Worm (Caenorhabditis elegans) whole organism, L1 larva: ENCODE measurements around the gene sqv-8.

Source experiments
- C04F5.9 ChIP-seq: sonication (generic microtip); optimal IDR thresholded peaks from 2 replicates; lab custom pipeline; 2016; ENCODE audit warnings: missing genetic modification characterization, missing compliant biosample characterization
- C16A3.4 ChIP-seq: fragments of 150-350 bp; optimal IDR thresholded peaks from 2 replicates; lab custom pipeline; 2014; ENCODE audit warnings: missing biosample characterization, missing genetic modification characterization
- F16B12.6 ChIP-seq: fragments of 150-350 bp; optimal IDR thresholded peaks from 2 replicates; lab custom pipeline; 2014; ENCODE audit warnings: missing biosample characterization, missing genetic modification characterization
- blmp-1 ChIP-seq: fragments of 150-350 bp; optimal IDR thresholded peaks from 2 replicates; lab custom pipeline; 2014; ENCODE audit warnings: missing biosample characterization, missing genetic modification characterization
- dpl-1 ChIP-seq, 3 experiments: fragments of 150-350 bp in 2 of 3; sonication (generic microtip) in 1 of 3; optimal IDR thresholded peaks; 2 replicates each; lab custom pipeline; 2014 to 2017; ENCODE audit warnings: missing biosample characterization in 3 of 3, missing genetic modification characterization in 3 of 3, missing genetic modification reagents in 3 of 3
- dsc-1 ChIP-seq: sonication (generic microtip); optimal IDR thresholded peaks from 2 replicates; lab custom pipeline; 2016; ENCODE audit warnings: mild to moderate bottlenecking, missing genetic modification characterization, missing compliant biosample characterization
- efl-1 ChIP-seq, 4 experiments: fragments of 150-350 bp; optimal IDR thresholded peaks in 3 of 4; peaks in 1 of 4; 1 replicate in 1 of 4; 2 replicates in 3 of 4; lab custom pipeline; 2014; ENCODE audit warnings: missing biosample characterization in 2 of 4, missing genetic modification characterization in 2 of 4, missing genetic modification reagents in 2 of 4
- elt-2 ChIP-seq: sonication (generic microtip); optimal IDR thresholded peaks from 2 replicates; lab custom pipeline; 2016; ENCODE audit warnings: missing genetic modification characterization, mild to moderate bottlenecking, inconsistent platforms, missing compliant biosample characterization, missing genetic modification reagents
- elt-3 ChIP-seq, 6 experiments: fragments of 150-350 bp in 1 of 6; sonication (generic microtip); optimal IDR thresholded peaks; 2 replicates each; lab custom pipeline; 2017 to 2018; ENCODE audit warnings: missing biosample characterization in 6 of 6, missing genetic modification characterization in 6 of 6, inconsistent platforms in 1 of 6
- fkh-4 ChIP-seq: sonication (generic microtip); optimal IDR thresholded peaks from 2 replicates; lab custom pipeline; 2016; ENCODE audit warnings: missing compliant biosample characterization, missing genetic modification characterization, borderline replicate concordance
- fkh-8 ChIP-seq: sonication (generic microtip); optimal IDR thresholded peaks from 2 replicates; lab custom pipeline; 2016; ENCODE audit warnings: mild to moderate bottlenecking, missing genetic modification characterization, missing compliant biosample characterization
- grh-1 ChIP-seq: fragments of 200-800 bp; sonication (Bioruptor generic); IDR thresholded peaks from 2 replicates; pipeline ENCODE4 v1.3.6; 2022; ENCODE audit warnings: missing genetic modification reagents, missing genetic modification characterization, missing compliant biosample characterization
- irx-1 ChIP-seq: sonication (generic microtip); optimal IDR thresholded peaks from 2 replicates; lab custom pipeline; 2016; ENCODE audit warnings: missing genetic modification characterization, missing compliant biosample characterization
- jun-1 ChIP-seq: fragments of 150-350 bp; optimal IDR thresholded peaks from 2 replicates; lab custom pipeline; 2014; ENCODE audit warnings: missing biosample characterization, missing genetic modification reagents, missing genetic modification characterization
- lin-14 ChIP-seq: fragments of 200-800 bp; sonication (Bioruptor generic); optimal IDR thresholded peaks from 2 replicates; lab custom pipeline; 2018; ENCODE audit warnings: mild to moderate bottlenecking, missing genetic modification characterization, moderate library complexity, missing compliant biosample characterization
- lin-35 ChIP-seq, 2 experiments: fragments of 150-350 bp; optimal IDR thresholded peaks; 2 replicates each; lab custom pipeline; 2014; ENCODE audit warnings: missing biosample characterization in 2 of 2, missing genetic modification characterization in 2 of 2, missing genetic modification reagents in 2 of 2
- lin-39 ChIP-seq: fragments of 150-350 bp; optimal IDR thresholded peaks from 2 replicates; lab custom pipeline; 2014; ENCODE audit warnings: missing biosample characterization, missing genetic modification reagents, missing genetic modification characterization
- lsy-2 ChIP-seq, 2 experiments: fragments of 150-350 bp; optimal IDR thresholded peaks; 2 replicates each; lab custom pipeline; 2014; ENCODE audit warnings: missing biosample characterization in 2 of 2, missing genetic modification characterization in 2 of 2
- mab-9 ChIP-seq: fragments of 200-800 bp; sonication (Bioruptor generic); IDR thresholded peaks from 2 replicates; pipeline ENCODE4 v1.3.6; 2022; ENCODE audit warnings: missing genetic modification reagents, missing genetic modification characterization, missing compliant biosample characterization
- mdl-1 ChIP-seq, 2 experiments: fragments of 150-350 bp; optimal IDR thresholded peaks; 2 replicates each; lab custom pipeline; 2014 to 2017; ENCODE audit warnings: missing biosample characterization in 2 of 2, missing genetic modification characterization in 2 of 2, inconsistent platforms in 1 of 2
- mep-1 ChIP-seq: fragments of 150-350 bp; optimal IDR thresholded peaks from 2 replicates; lab custom pipeline; 2014; ENCODE audit warnings: missing biosample characterization, missing genetic modification characterization
- nhr-19 ChIP-seq: fragments of 200-800 bp; sonication (Bioruptor generic); conservative IDR thresholded peaks from 2 replicates; pipeline ENCODE4 v1.3.6; 2022; ENCODE audit warnings: missing genetic modification characterization, missing compliant biosample characterization
- nhr-20 ChIP-seq: sonication (generic microtip); optimal IDR thresholded peaks from 2 replicates; lab custom pipeline; 2016; ENCODE audit warnings: mild to moderate bottlenecking, missing genetic modification characterization, missing compliant biosample characterization
- nhr-28 ChIP-seq: fragments of 150-350 bp; optimal IDR thresholded peaks from 2 replicates; lab custom pipeline; 2014; ENCODE audit warnings: missing biosample characterization, missing genetic modification characterization
- nhr-47 ChIP-seq: sonication (generic microtip); optimal IDR thresholded peaks from 2 replicates; lab custom pipeline; 2016; ENCODE audit warnings: mild to moderate bottlenecking, missing genetic modification characterization, moderate library complexity, missing compliant biosample characterization
- nhr-71 ChIP-seq: sonication (generic microtip); optimal IDR thresholded peaks from 2 replicates; lab custom pipeline; 2016; ENCODE audit warnings: mild to moderate bottlenecking, missing genetic modification characterization, moderate library complexity, missing compliant biosample characterization
- nhr-77 ChIP-seq: fragments of 150-350 bp; optimal IDR thresholded peaks from 2 replicates; lab custom pipeline; 2014; ENCODE audit warnings: missing biosample characterization, missing genetic modification characterization
- nhr-85 ChIP-seq: sonication (generic microtip); peaks from one replicate; lab custom pipeline; 2016; ENCODE audit warnings: missing genetic modification characterization, inconsistent platforms, missing compliant biosample characterization
- nhr-90 ChIP-seq: sonication (generic microtip); optimal IDR thresholded peaks from 2 replicates; lab custom pipeline; 2016; ENCODE audit warnings: mild to moderate bottlenecking, missing genetic modification characterization, missing compliant biosample characterization; ENCODE audit not compliant: poor library complexity
- pag-3 ChIP-seq: sonication (generic microtip); optimal IDR thresholded peaks from 2 replicates; lab custom pipeline; 2017; ENCODE audit warnings: missing genetic modification characterization, mild to moderate bottlenecking, missing compliant biosample characterization, antibody characterized with exemption, borderline replicate concordance; ENCODE audit not compliant: insufficient read depth
- pax-3 ChIP-seq: fragments of 200-800 bp; sonication (Bioruptor generic); optimal IDR thresholded peaks from 2 replicates; lab custom pipeline; 2018; ENCODE audit warnings: mild to moderate bottlenecking, missing genetic modification characterization, moderate library complexity, missing compliant biosample characterization
- rnt-1 ChIP-seq: sonication (generic microtip); optimal IDR thresholded peaks from 2 replicates; lab custom pipeline; 2016; ENCODE audit warnings: mild to moderate bottlenecking, missing genetic modification characterization, moderate library complexity, missing compliant biosample characterization
- skn-1 ChIP-seq: fragments of 150-350 bp; optimal IDR thresholded peaks from 2 replicates; lab custom pipeline; 2014; ENCODE audit warnings: missing biosample characterization, missing genetic modification characterization
- snpc-4 ChIP-seq: fragments of 150-350 bp; optimal IDR thresholded peaks from 2 replicates; lab custom pipeline; 2014; ENCODE audit warnings: missing biosample characterization, missing genetic modification characterization
- snu-23 ChIP-seq: sonication (generic microtip); optimal IDR thresholded peaks from 2 replicates; lab custom pipeline; 2016; ENCODE audit warnings: missing genetic modification characterization, missing compliant biosample characterization
- sox-4 ChIP-seq: sonication (generic microtip); optimal IDR thresholded peaks from 2 replicates; lab custom pipeline; 2016; ENCODE audit warnings: missing genetic modification characterization, missing compliant biosample characterization
- swsn-7 ChIP-seq: sonication (generic microtip); optimal IDR thresholded peaks from 2 replicates; lab custom pipeline; 2016; ENCODE audit warnings: missing genetic modification characterization, missing compliant biosample characterization
- tbx-2 ChIP-seq: sonication (generic microtip); optimal IDR thresholded peaks from 2 replicates; lab custom pipeline; 2016; ENCODE audit warnings: missing genetic modification characterization, missing compliant biosample characterization
- tlp-1 ChIP-seq: fragments of 150-350 bp; optimal IDR thresholded peaks from 2 replicates; lab custom pipeline; 2014; ENCODE audit warnings: missing biosample characterization, missing genetic modification characterization
- unc-130 ChIP-seq: fragments of 150-350 bp; optimal IDR thresholded peaks from 2 replicates; lab custom pipeline; 2017; ENCODE audit warnings: missing biosample characterization, missing genetic modification characterization, inconsistent platforms
- vab-15 ChIP-seq: sonication (generic microtip); optimal IDR thresholded peaks from 2 replicates; lab custom pipeline; 2017; ENCODE audit warnings: missing genotype, mild to moderate bottlenecking, missing genetic modification characterization, missing compliant biosample characterization
- zip-4 ChIP-seq: fragments of 200-800 bp; sonication (Bioruptor generic); optimal IDR thresholded peaks from 2 replicates; lab custom pipeline; 2018; ENCODE audit warnings: mild to moderate bottlenecking, missing genetic modification characterization, moderate library complexity, missing compliant biosample characterization
- ztf-4 ChIP-seq: fragments of 150-350 bp; optimal IDR thresholded peaks from 2 replicates; lab custom pipeline; 2014; ENCODE audit warnings: missing biosample characterization, missing genetic modification characterization

sqv-8 gene

ce11 chrII:9619995-9620535, 26.7 kb upstream of the sqv-8 start:
- no peak for TF ChIP-seq ztf-4 (tag; lab: Kevin White, UChicago)
- peak; percentile 29 for TF ChIP-seq rnt-1 (tag; lab: Kevin White, UChicago)
- peak; percentile 88 for TF ChIP-seq blmp-1 (tag; lab: Kevin White, UChicago)
- no peak for TF ChIP-seq C04F5.9 (tag; lab: Kevin White, UChicago)
- peak; percentile 11 for TF ChIP-seq skn-1 (tag; lab: Kevin White, UChicago)
- TF ChIP-seq, all 84 proteins: peak for 3

ce11 chrII:9620616-9621015, 26.2 kb upstream of the sqv-8 start:
- TF ChIP-seq mep-1 (tag; lab: Kevin White, UChicago): peak; percentile 39
- no peak for TF ChIP-seq snpc-4 (tag; lab: Kevin White, UChicago)
- peak; percentile 22 for TF ChIP-seq C16A3.4 (tag; lab: Kevin White, UChicago)
- TF ChIP-seq vab-15 (tag; lab: Kevin White, UChicago): peak; percentile 37
- TF ChIP-seq jun-1: no peak
- peak in 1 of 2 experiments; percentile 29 for TF ChIP-seq lin-35 (GFP tag; optimal IDR thresholded peaks at IDR 0.05; lab: Kevin White, UChicago)
- TF ChIP-seq blmp-1 (tag; lab: Kevin White, UChicago): peak; percentile 36
- TF ChIP-seq fkh-4: peak; percentile 6
- no peak for TF ChIP-seq C04F5.9 (tag; lab: Kevin White, UChicago)
- TF ChIP-seq unc-130 (tag; lab: Kevin White, UChicago): peak; percentile 51
- TF ChIP-seq nhr-77: no peak
- TF ChIP-seq elt-3 (tag; optimal IDR thresholded peaks at IDR 0.05; lab: Kevin White, UChicago): peak in 5 of 6 experiments; percentile 41 to 89 (median 65)
- TF ChIP-seq lin-14 (GFP tag; lab: Kevin White, UChicago): peak; percentile 56
- peak in 1 of 2 experiments; percentile 39 for TF ChIP-seq lsy-2 (tag; optimal IDR thresholded peaks at IDR 0.05; lab: Kevin White, UChicago)
- peak; percentile 47 for TF ChIP-seq snu-23
- TF ChIP-seq nhr-20: peak; percentile 13
- peak; percentile 11 for TF ChIP-seq nhr-71 (tag; lab: Kevin White, UChicago)
- TF ChIP-seq ztf-4 (tag; lab: Kevin White, UChicago): no peak
- TF ChIP-seq tbx-2 (tag; lab: Kevin White, UChicago): peak; percentile 10
- no peak for TF ChIP-seq tlp-1 (tag; lab: Kevin White, UChicago)
- no peak for TF ChIP-seq efl-1 (optimal IDR thresholded peaks at IDR 0.05; lab: Kevin White, UChicago)
- peak in 1 of 2 experiments; percentile 40 for TF ChIP-seq efl-1 (GFP tag; optimal IDR thresholded peaks at IDR 0.05 in 1 of 2; lab: Kevin White, UChicago)
- peak; percentile 91 for TF ChIP-seq nhr-85 (tag; lab: Kevin White, UChicago)

ce11 chrII:9621121-9621520, 25.7 kb upstream of the sqv-8 start:
- TF ChIP-seq rnt-1 (tag; lab: Kevin White, UChicago) (peak; percentile 66), dsc-1 (tag; lab: Kevin White, UChicago) (peak; percentile 27), nhr-71 (tag; lab: Kevin White, UChicago) (peak; percentile 52), nhr-77 (peak; percentile 35), lin-14 (GFP tag; lab: Kevin White, UChicago) (peak; percentile 48), lin-35 (GFP tag; optimal IDR thresholded peaks at IDR 0.05; lab: Kevin White, UChicago) (peak in 1 of 2 experiments; percentile 0), efl-1 (optimal IDR thresholded peaks at IDR 0.05; lab: Kevin White, UChicago) (peak; percentile 2 to 12), efl-1 (GFP tag; optimal IDR thresholded peaks at IDR 0.05 in 1 of 2; lab: Kevin White, UChicago) (peak; percentile 17 to 92), swsn-7 (peak; percentile 10), nhr-19 (GFP tag; lab: Robert Waterston, UW) (peak; percentile 15), pax-3 (no peak), dpl-1 (GFP tag; optimal IDR thresholded peaks at IDR 0.05; lab: Kevin White, UChicago) (no peak), pag-3 (tag; lab: Kevin White, UChicago) (peak; percentile 48), lin-39 (tag; lab: Kevin White, UChicago) (peak; percentile 22), snu-23 (peak; percentile 14), lsy-2 (tag; optimal IDR thresholded peaks at IDR 0.05; lab: Kevin White, UChicago) (peak; percentile 19 to 55), sox-4 (tag; lab: Kevin White, UChicago) (no peak), nhr-47 (no peak), C16A3.4 (tag; lab: Kevin White, UChicago) (peak; percentile 2)

ce11 chrII:9621913-9622348, 24.8 kb upstream of the sqv-8 start:
- no peak for TF ChIP-seq C16A3.4 (tag; lab: Kevin White, UChicago)
- TF ChIP-seq irx-1 (tag; lab: Kevin White, UChicago): no peak
- no peak for TF ChIP-seq C04F5.9 (tag; lab: Kevin White, UChicago)
- no peak for TF ChIP-seq tlp-1 (tag; lab: Kevin White, UChicago)
- TF ChIP-seq mab-9 (GFP tag; lab: Robert Waterston, UW): no peak
- TF ChIP-seq nhr-28 (tag; lab: Kevin White, UChicago): no peak
- peak in 1 of 2 experiments; percentile 74 for TF ChIP-seq mdl-1 (tag; optimal IDR thresholded peaks at IDR 0.05; lab: Kevin White, UChicago)
- TF ChIP-seq zip-4 (GFP tag; lab: Kevin White, UChicago): no peak
- no peak for TF ChIP-seq mep-1 (tag; lab: Kevin White, UChicago)
- TF ChIP-seq nhr-71 (tag; lab: Kevin White, UChicago): peak; percentile 44
- no peak for TF ChIP-seq fkh-8 (tag; lab: Kevin White, UChicago)
- no peak for TF ChIP-seq F16B12.6
- no peak for TF ChIP-seq elt-2 (tag; lab: Kevin White, UChicago)
- no peak for TF ChIP-seq nhr-90 (tag; lab: Kevin White, UChicago)
- TF ChIP-seq grh-1 (GFP tag; lab: Robert Waterston, UW): no peak
